Worm (Caenorhabditis elegans) whole organism, early embryonic: ENCODE measurements around the gene fbxb-104.
"Not testable (repeated sequence)": the region's sequence is repeated elsewhere in the genome, so short reads cannot be mapped to it uniquely, and the experiment has no call there.

ENCODE experiments used
- B0310.2 ChIP-seq: sonication (generic microtip); optimal IDR thresholded peaks from 2 replicates; lab custom pipeline; 2016; ENCODE audit warnings: mild to moderate bottlenecking, missing genetic modification characterization, missing compliant biosample characterization
- F13C5.2 ChIP-seq: sonication (generic microtip); optimal IDR thresholded peaks from 2 replicates; lab custom pipeline; 2017; ENCODE audit warnings: mild to moderate bottlenecking, missing genetic modification characterization, inconsistent platforms, missing compliant biosample characterization
- aly-1 ChIP-seq: sonication (generic microtip); optimal IDR thresholded peaks from 2 replicates; lab custom pipeline; 2016; ENCODE audit warnings: missing genetic modification characterization, missing compliant biosample characterization
- ama-1 ChIP-seq: fragments of 150-350 bp; optimal IDR thresholded peaks from 2 replicates; lab custom pipeline; 2014
- ceh-13 ChIP-seq: fragments of 200-800 bp; sonication (Bioruptor generic); optimal IDR thresholded peaks from 2 replicates; lab custom pipeline; 2018; ENCODE audit warnings: mild to moderate bottlenecking, missing genetic modification characterization, missing compliant biosample characterization
- ceh-36 ChIP-seq: sonication (generic microtip); optimal IDR thresholded peaks from 2 replicates; lab custom pipeline; 2016; ENCODE audit warnings: missing genetic modification characterization, inconsistent platforms, missing compliant biosample characterization
- ets-7 ChIP-seq: sonication (generic microtip); optimal IDR thresholded peaks from 2 replicates; lab custom pipeline; 2016; ENCODE audit warnings: missing genotype, missing genetic modification characterization, missing compliant biosample characterization
- flt-1 ChIP-seq: fragments of 200-800 bp; sonication (Bioruptor generic); IDR thresholded peaks from 2 replicates; pipeline ENCODE4 v1.3.6; 2022; ENCODE audit warnings: missing genetic modification characterization, missing compliant biosample characterization
- hmbx-1 ChIP-seq: sonication (generic microtip); optimal IDR thresholded peaks from 2 replicates; lab custom pipeline; 2016; ENCODE audit warnings: mild to moderate bottlenecking, missing genetic modification characterization, missing compliant biosample characterization
- hmg-4 ChIP-seq: fragments of 200-800 bp; sonication (Bioruptor generic); optimal IDR thresholded peaks from 2 replicates; lab custom pipeline; 2018; ENCODE audit warnings: mild to moderate bottlenecking, missing genetic modification characterization, missing compliant biosample characterization
- hnd-1 ChIP-seq: sonication (generic microtip); optimal IDR thresholded peaks from 2 replicates; lab custom pipeline; 2016; ENCODE audit warnings: missing genetic modification characterization, missing compliant biosample characterization
- pes-1 ChIP-seq: fragments of 200-800 bp; sonication (Bioruptor generic); IDR thresholded peaks from 2 replicates; pipeline ENCODE4 v1.3.6; 2022; ENCODE audit warnings: missing genetic modification reagents, missing genetic modification characterization, missing compliant biosample characterization
- scrt-1 ChIP-seq: fragments of 200-800 bp; sonication (Bioruptor generic); IDR thresholded peaks from 2 replicates; pipeline ENCODE4 v1.3.6; 2022; ENCODE audit warnings: missing genetic modification characterization, missing compliant biosample characterization
- sea-1 ChIP-seq: fragments of 200-800 bp; sonication (Bioruptor generic); conservative IDR thresholded peaks from 2 replicates; pipeline ENCODE4 v1.3.6; 2022; ENCODE audit warnings: missing genetic modification characterization, missing compliant biosample characterization
- tbx-11 ChIP-seq: fragments of 200-800 bp; sonication (Bioruptor generic); IDR thresholded peaks from 2 replicates; pipeline ENCODE4 v1.3.6; 2022; ENCODE audit warnings: missing genetic modification characterization, missing compliant biosample characterization
- tbx-37 ChIP-seq: fragments of 200-800 bp; sonication (Bioruptor generic); conservative IDR thresholded peaks from 2 replicates; pipeline ENCODE4 v1.3.6; 2022; ENCODE audit warnings: missing genetic modification reagents, missing genetic modification characterization, missing compliant biosample characterization
- tra-4 ChIP-seq: sonication (generic microtip); optimal IDR thresholded peaks from 2 replicates; lab custom pipeline; 2017; ENCODE audit warnings: missing genetic modification characterization, missing compliant biosample characterization

Gene fbxb-104

DNA sequence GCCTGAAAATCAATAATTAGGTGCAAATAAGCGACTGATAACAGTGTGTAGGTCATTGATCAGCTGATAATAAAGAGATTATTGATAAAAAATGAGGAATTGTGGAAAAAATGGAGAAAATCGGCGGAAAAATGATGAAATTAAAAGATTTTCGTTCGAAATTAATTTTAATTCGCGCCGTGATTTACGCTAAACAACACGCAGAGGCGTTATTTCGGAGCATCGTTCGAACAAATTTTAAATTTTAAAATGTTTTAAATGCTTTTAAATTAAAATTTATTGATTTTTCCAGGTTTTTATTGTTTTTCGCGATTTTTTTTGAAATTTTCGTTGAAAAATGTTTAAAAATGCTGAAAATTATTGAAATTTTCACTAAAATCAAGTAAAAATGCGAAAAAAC is 22.3 kb upstream of the fbxb-104 start, which contains the start of gene Y49F6B.9:
Y49F6B.9 (minus strand) TSS at position 2 of the 400 bp plus-strand sequence.
- TF ChIP-seq pes-1 (GFP tag; lab: Robert Waterston, UW) = no peak
- no peak for TF ChIP-seq hnd-1 (tag; lab: Kevin White, UChicago)

DNA sequence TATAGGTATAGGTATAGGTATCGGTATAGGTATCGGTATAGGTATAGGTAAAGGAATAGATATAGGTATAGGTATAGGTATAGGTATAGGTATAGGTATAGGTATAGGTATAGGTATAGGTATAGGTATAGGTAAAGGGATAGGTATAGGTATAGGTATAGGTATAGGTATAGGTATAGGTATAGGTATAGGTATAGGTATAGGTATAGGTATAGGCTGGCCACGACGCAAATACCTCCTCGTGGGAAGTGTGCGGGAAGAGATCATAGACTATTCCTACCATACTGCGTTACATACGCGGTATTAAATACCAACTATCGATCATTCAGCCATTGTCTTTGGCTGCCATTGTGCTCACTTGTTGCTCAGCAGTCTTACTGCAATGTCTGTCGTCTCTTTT is 13.7 kb upstream of the fbxb-104 start, which contains the start of gene fbxb-112:
fbxb-112 (plus strand) TSS at position 301 of the 400 bp plus-strand sequence.
- not testable (repeated sequence) for TF ChIP-seq F13C5.2; ceh-13 (GFP tag; lab: Kevin White, UChicago); tbx-11

- TF ChIP-seq tbx-37 (GFP tag; lab: Robert Waterston, UW) = peak; percentile 68
- 0 out of 2 replicates have a peak, but pooled peaks have one; percentile 17 for TF ChIP-seq flt-1 (GFP tag; lab: Robert Waterston, UW)
- TF ChIP-seq ceh-13 (GFP tag; lab: Kevin White, UChicago) = no peak
- TF ChIP-seq pes-1 (GFP tag; lab: Robert Waterston, UW) = peak; percentile 61; the same call in 1 of the 2 replicates
- 0 out of 2 replicates have a peak, but pooled peaks have one; percentile 6 for TF ChIP-seq sea-1 (GFP tag; lab: Robert Waterston, UW)
- no peak for TF ChIP-seq scrt-1
- no peak for TF ChIP-seq hmg-4 (GFP tag; lab: Kevin White, UChicago)
Observed at ce11 chrII:3482231-3482630, 5.2 kb upstream of the fbxb-104 start, which contains the start of gene smu-2. Gene smu-2 (plus strand): TSS chrII:3482408.

ce11 chrII:3481584-3481983 is 4.5 kb upstream of the fbxb-104 start, which contains the start of gene Y49F6B.8:
Gene Y49F6B.8 (minus strand): TSS chrII:3481684.
- no peak for TF ChIP-seq tra-4
- no peak for TF ChIP-seq tbx-37 (GFP tag; lab: Robert Waterston, UW)
- TF ChIP-seq hnd-1 (tag; lab: Kevin White, UChicago) = no peak
- TF ChIP-seq F13C5.2 = no peak
- no peak for TF ChIP-seq ets-7 (tag; lab: Kevin White, UChicago)
- no peak for TF ChIP-seq ceh-36 (tag; lab: Kevin White, UChicago)
- no peak for TF ChIP-seq flt-1 (GFP tag; lab: Robert Waterston, UW)
- no peak for TF ChIP-seq hmg-4 (GFP tag; lab: Kevin White, UChicago)
- no peak for TF ChIP-seq B0310.2 (tag; lab: Kevin White, UChicago)
- no peak for TF ChIP-seq ceh-13 (GFP tag; lab: Kevin White, UChicago)
- no peak for TF ChIP-seq hmbx-1 (tag; lab: Kevin White, UChicago)
- no peak for TF ChIP-seq sea-1 (GFP tag; lab: Robert Waterston, UW)
- no peak for TF ChIP-seq scrt-1
- TF ChIP-seq aly-1 (tag; lab: Kevin White, UChicago) = no peak
- no peak for TF ChIP-seq pes-1 (GFP tag; lab: Robert Waterston, UW)
- no peak for TF ChIP-seq ama-1

DNA sequence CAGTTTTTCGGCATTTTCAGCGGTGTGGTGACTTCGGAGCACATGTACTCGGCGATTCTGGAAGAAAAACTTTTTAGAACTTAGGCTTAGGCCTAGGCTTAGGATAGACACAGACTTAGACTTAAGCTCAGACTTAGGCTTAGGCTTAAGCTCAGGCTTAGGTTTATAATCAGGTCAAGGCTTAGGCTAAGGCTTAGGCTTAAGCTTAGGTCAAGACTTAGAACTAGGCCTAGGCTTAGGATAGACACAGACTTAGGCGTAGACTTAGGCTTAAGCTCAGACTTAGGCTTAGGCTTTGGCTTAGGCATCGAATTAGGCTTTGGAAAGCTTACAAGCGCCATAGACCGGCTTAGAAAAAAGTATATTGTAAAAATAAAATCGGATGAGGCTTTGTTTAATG is 535 bp downstream of the fbxb-104 start:
- TF ChIP-seq ets-7 (tag; lab: Kevin White, UChicago) (no peak), ceh-36 (tag; lab: Kevin White, UChicago) (peak; percentile 71)

DNA sequence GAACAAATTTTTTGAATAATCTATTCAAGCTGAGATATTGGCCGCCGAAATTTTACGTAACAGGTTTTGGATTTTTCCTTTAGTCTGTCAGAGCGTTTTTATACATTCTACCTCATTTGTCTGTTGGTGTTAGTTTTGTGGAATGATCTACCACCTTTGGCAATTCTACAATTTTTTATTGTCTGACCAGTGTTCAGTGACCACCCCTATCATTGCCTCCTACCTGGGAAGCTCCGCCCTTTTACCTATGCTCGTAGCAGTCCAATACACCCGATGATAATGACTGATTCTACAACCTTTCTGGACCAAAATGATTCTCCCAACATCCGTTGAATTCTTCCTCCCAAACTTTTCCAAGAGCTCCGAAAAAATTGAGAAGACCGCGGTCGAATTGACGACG is 3.3 kb downstream of the fbxb-104 start, which contains the start of gene sdz-32:
sdz-32 (plus strand) TSS at position 301 of the 400 bp plus-strand sequence.
- TF ChIP-seq tbx-11 (no peak), hnd-1 (tag; lab: Kevin White, UChicago) (no peak), ets-7 (tag; lab: Kevin White, UChicago) (no peak), B0310.2 (tag; lab: Kevin White, UChicago) (no peak)

DNA sequence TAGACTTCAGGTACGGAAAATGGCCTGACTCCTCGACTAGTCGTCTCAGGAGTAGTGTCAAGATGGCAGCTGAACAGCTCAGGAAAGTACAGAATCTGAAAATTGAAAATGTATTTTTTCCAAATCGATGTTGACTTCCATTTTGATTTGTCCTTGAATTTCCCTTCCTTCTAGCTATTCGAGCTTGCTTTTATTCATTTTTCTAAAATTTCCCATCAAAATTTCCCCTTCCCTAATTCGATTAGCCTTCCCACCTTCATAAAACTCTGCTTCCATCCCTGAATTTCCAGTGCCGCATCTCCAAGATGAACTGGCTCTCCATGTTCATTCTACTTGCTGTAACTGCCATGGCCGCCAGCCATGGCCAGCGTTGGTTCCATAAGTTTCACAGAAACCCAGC is 4.3 kb downstream of the fbxb-104 start, which contains the start of gene Y49F6B.6:
Y49F6B.6 (plus strand) TSS at position 301 of the 400 bp plus-strand sequence.
- TF ChIP-seq ama-1 (no peak), aly-1 (tag; lab: Kevin White, UChicago) (no peak), flt-1 (GFP tag; lab: Robert Waterston, UW) (no peak), pes-1 (GFP tag; lab: Robert Waterston, UW) (no peak), hmbx-1 (tag; lab: Kevin White, UChicago) (no peak), tbx-11 (no peak), sea-1 (GFP tag; lab: Robert Waterston, UW) (no peak), scrt-1 (no peak), hmg-4 (GFP tag; lab: Kevin White, UChicago) (no peak), tbx-37 (GFP tag; lab: Robert Waterston, UW) (no peak), ceh-36 (tag; lab: Kevin White, UChicago) (no peak), F13C5.2 (no peak), ceh-13 (GFP tag; lab: Kevin White, UChicago) (no peak), tra-4 (no peak), ets-7 (tag; lab: Kevin White, UChicago) (no peak), B0310.2 (tag; lab: Kevin White, UChicago) (no peak), hnd-1 (tag; lab: Kevin White, UChicago) (no peak)

DNA sequence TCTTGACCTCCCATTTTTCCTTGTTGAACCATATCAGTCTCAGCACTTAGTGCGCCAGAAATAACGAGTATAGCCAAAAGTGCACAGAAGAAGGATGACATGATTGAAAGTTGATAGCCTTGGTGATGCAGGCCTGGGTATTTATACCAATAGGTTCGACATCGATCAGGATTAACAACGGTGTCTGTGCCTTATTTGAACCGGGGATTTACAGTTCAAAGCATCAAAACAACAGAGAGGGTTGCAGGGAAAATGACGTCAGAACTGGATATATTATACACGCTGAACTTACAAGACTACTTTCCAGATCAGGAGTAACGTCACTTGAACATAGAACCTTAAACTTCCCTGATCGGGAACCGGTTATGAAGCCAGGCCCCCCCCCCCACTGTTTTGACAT is 4.8 kb downstream of the fbxb-104 start, which contains the start of gene Y49F6B.12:
Y49F6B.12 (minus strand) TSS at position 101 of the 400 bp plus-strand sequence.
- TF ChIP-seq pes-1 (GFP tag; lab: Robert Waterston, UW) (no peak), ceh-13 (GFP tag; lab: Kevin White, UChicago) (no peak), sea-1 (GFP tag; lab: Robert Waterston, UW) (no peak), scrt-1 (no peak), F13C5.2 (no peak), ama-1 (no peak), ceh-36 (tag; lab: Kevin White, UChicago) (no peak), hmg-4 (GFP tag; lab: Kevin White, UChicago) (no peak), hmbx-1 (tag; lab: Kevin White, UChicago) (no peak), hnd-1 (tag; lab: Kevin White, UChicago) (no peak), ets-7 (tag; lab: Kevin White, UChicago) (no peak), B0310.2 (tag; lab: Kevin White, UChicago) (no peak), flt-1 (GFP tag; lab: Robert Waterston, UW) (no peak), aly-1 (tag; lab: Kevin White, UChicago) (no peak), tra-4 (no peak), tbx-11 (no peak), tbx-37 (GFP tag; lab: Robert Waterston, UW) (no peak)
